Fruit fly (Drosophila melanogaster) whole organism, pupa: ENCODE measurements around the gene sa.

Experiments
- CG10348 ChIP-seq: fragments of 200-800 bp; sonication (Bioruptor generic); IDR thresholded peaks from 2 replicates; pipeline ENCODE4 v1.3.6; 2022; ENCODE audit warnings: missing biosample characterization, missing genetic modification characterization
- CG12605 ChIP-seq: fragments of 200-800 bp; sonication (Bioruptor generic); IDR thresholded peaks from 2 replicates; pipeline ENCODE4 v1.3.6; 2022; ENCODE audit warnings: missing biosample characterization, missing genetic modification characterization
- CG13204 ChIP-seq: fragments of 200-800 bp; sonication (Bioruptor generic); optimal IDR thresholded peaks from 2 replicates; lab custom pipeline; 2018; ENCODE audit warnings: missing biosample characterization, mild to moderate bottlenecking, missing genetic modification characterization, moderate library complexity
- CG14655 ChIP-seq: fragments of 200-800 bp; sonication (Bioruptor generic); optimal IDR thresholded peaks from 3 replicates; lab custom pipeline; 2017; ENCODE audit warnings: mild to moderate bottlenecking, missing biosample characterization, missing genetic modification reagents, missing genetic modification characterization
- CG15710 ChIP-seq: fragments of 200-800 bp; sonication (Bioruptor generic); optimal IDR thresholded peaks from 2 replicates; lab custom pipeline; 2018; ENCODE audit warnings: missing biosample characterization, mild to moderate bottlenecking, missing genetic modification characterization, moderate library complexity
- CG17806 ChIP-seq: fragments of 200-800 bp; sonication (Bioruptor generic); optimal IDR thresholded peaks from 2 replicates; lab custom pipeline; 2018; ENCODE audit warnings: missing biosample characterization, mild to moderate bottlenecking, missing genetic modification characterization, moderate library complexity
- CG32121 ChIP-seq: fragments of 200-800 bp; sonication (Bioruptor generic); IDR thresholded peaks from 2 replicates; pipeline ENCODE4 v1.3.6; 2022; ENCODE audit warnings: missing biosample characterization, missing genetic modification characterization
- CG34367 ChIP-seq: fragments of 200-800 bp; sonication (Bioruptor generic); optimal IDR thresholded peaks from 2 replicates; lab custom pipeline; 2018; ENCODE audit warnings: missing biosample characterization, mild to moderate bottlenecking, missing genetic modification characterization
- CG4496 ChIP-seq: fragments of 200-800 bp; sonication (Bioruptor generic); IDR thresholded peaks from 3 replicates; pipeline ENCODE4 v1.3.6; 2022; ENCODE audit warnings: missing biosample characterization, missing genetic modification characterization
- CG8159 ChIP-seq: fragments of 200-800 bp; sonication (Bioruptor generic); optimal IDR thresholded peaks from 3 replicates; lab custom pipeline; 2018; ENCODE audit warnings: missing biosample characterization, mild to moderate bottlenecking, missing genetic modification characterization, moderate library complexity
- CG8301 ChIP-seq: fragments of 200-800 bp; sonication (Bioruptor generic); optimal IDR thresholded peaks from 2 replicates; lab custom pipeline; 2018; ENCODE audit warnings: missing biosample characterization, mild to moderate bottlenecking, missing genetic modification characterization
- CG9948 ChIP-seq: fragments of 200-800 bp; sonication (Bioruptor generic); optimal IDR thresholded peaks from 2 replicates; lab custom pipeline; 2018; ENCODE audit warnings: missing biosample characterization, mild to moderate bottlenecking, missing genetic modification characterization, moderate library complexity
- D1 ChIP-seq: fragments of 200-800 bp; sonication (Bioruptor generic); optimal IDR thresholded peaks from 2 replicates; lab custom pipeline; 2018; ENCODE audit warnings: missing biosample characterization, mild to moderate bottlenecking, missing genetic modification characterization, moderate library complexity
- EcR ChIP-seq: fragments of 200-800 bp; sonication (Bioruptor generic); optimal IDR thresholded peaks from 3 replicates; lab custom pipeline; 2019; ENCODE audit warnings: missing biosample characterization, missing genetic modification characterization, mild to moderate bottlenecking, moderate library complexity, missing genetic modification reagents
- Ets98B ChIP-seq: fragments of 200-800 bp; sonication (Bioruptor generic); IDR thresholded peaks from 2 replicates; pipeline ENCODE4 v1.3.6; 2022; ENCODE audit warnings: missing biosample characterization, missing genetic modification characterization
- Pif1A ChIP-seq: fragments of 200-800 bp; sonication (Bioruptor generic); optimal IDR thresholded peaks from 3 replicates; lab custom pipeline; 2016; ENCODE audit warnings: missing biosample characterization, missing genetic modification characterization
- Pif1B ChIP-seq: fragments of 200-800 bp; sonication (Bioruptor generic); optimal IDR thresholded peaks from 3 replicates; lab custom pipeline; 2016; ENCODE audit warnings: missing biosample characterization, missing genetic modification characterization
- Snoo ChIP-seq: fragments of 200-800 bp; sonication (Bioruptor generic); optimal IDR thresholded peaks from 3 replicates; lab custom pipeline; 2017; ENCODE audit warnings: missing biosample characterization, mild to moderate bottlenecking, missing genetic modification characterization, inconsistent platforms
- fd96Ca ChIP-seq: fragments of 200-800 bp; sonication (Bioruptor generic); IDR thresholded peaks from 3 replicates; pipeline ENCODE4 v1.3.6; 2022; ENCODE audit warnings: missing biosample characterization, missing genetic modification characterization
- gl ChIP-seq: fragments of 200-800 bp; sonication (Bioruptor generic); optimal IDR thresholded peaks from 2 replicates; lab custom pipeline; 2018; ENCODE audit warnings: missing biosample characterization, mild to moderate bottlenecking, missing genetic modification characterization
- rn ChIP-seq: fragments of 200-800 bp; sonication (Bioruptor generic); IDR thresholded peaks from 2 replicates; pipeline ENCODE4 v1.3.6; 2022; ENCODE audit warnings: missing biosample characterization, missing genetic modification characterization

The sa gene

dm6 chr3L:21444719-21445118 is 38.2 kb upstream of the sa start, which contains the start of gene Alp1:
Gene Alp1, minus strand, starts transcription at chr3L:21444819.
- TF ChIP-seq CG13204 (no peak), CG17806 (tag; lab: Kevin White, UChicago) (no peak), CG8301 (tag; lab: Kevin White, UChicago) (no peak), gl (tag; lab: Kevin White, UChicago) (no peak), CG10348 (GFP tag; lab: Robert Waterston, UW) (no peak), CG12605 (GFP tag; lab: Robert Waterston, UW) (no peak), Pif1B (GFP tag; lab: Kevin White, UChicago) (no peak)

- no peak for TF ChIP-seq CG8159 (tag; lab: Kevin White, UChicago)
Measured at dm6 chr3L:21441216-21441813, 34.8 kb upstream of the sa start, which contains the start of gene CG5664. Gene CG5664, minus strand, starts transcription at chr3L:21441363.

- TF ChIP-seq EcR (GFP tag; lab: Kevin White, UChicago) (no peak), Ets98B (GFP tag; lab: Robert Waterston, UW) (no peak), CG17806 (tag; lab: Kevin White, UChicago) (no peak), CG12605 (GFP tag; lab: Robert Waterston, UW) (no peak), CG8159 (tag; lab: Kevin White, UChicago) (no peak), Pif1B (GFP tag; lab: Kevin White, UChicago) (no peak), rn (GFP tag; lab: Robert Waterston, UW) (no peak), CG9948 (tag; lab: Kevin White, UChicago) (no peak), CG13204 (no peak), gl (tag; lab: Kevin White, UChicago) (no peak), CG8301 (tag; lab: Kevin White, UChicago) (no peak), CG15710 (no peak), Pif1A (GFP tag; lab: Kevin White, UChicago) (no peak), CG14655 (GFP tag; lab: Kevin White, UChicago) (no peak), CG32121 (GFP tag; lab: Robert Waterston, UW) (no peak), Snoo (tag; lab: Kevin White, UChicago) (no peak), D1 (no peak), CG4496 (GFP tag; lab: Robert Waterston, UW) (no peak)
Measured at dm6 chr3L:21436089-21436488, 29.6 kb upstream of the sa start.

- TF ChIP-seq CG15710 (no peak), CG32121 (GFP tag; lab: Robert Waterston, UW) (peak; percentile 28; the same call in 1 of the 2 replicates)
Measured at dm6 chr3L:21433744-21434384, 27.3 kb upstream of the sa start.

- TF ChIP-seq CG15710 (peak; percentile 78), CG12605 (GFP tag; lab: Robert Waterston, UW) (no peak), CG34367 (tag; lab: Kevin White, UChicago) (peak; percentile 69), gl (tag; lab: Kevin White, UChicago) (no peak), rn (GFP tag; lab: Robert Waterston, UW) (peak; percentile 49; the same call in 1 of the 2 replicates), Snoo (tag; lab: Kevin White, UChicago) (no peak), D1 (peak; percentile 47), CG8159 (tag; lab: Kevin White, UChicago) (peak; percentile 81), Pif1B (GFP tag; lab: Kevin White, UChicago) (no peak), CG9948 (tag; lab: Kevin White, UChicago) (no peak), fd96Ca (GFP tag; lab: Robert Waterston, UW) (peak; percentile 90), Ets98B (GFP tag; lab: Robert Waterston, UW) (peak; percentile 66), CG17806 (tag; lab: Kevin White, UChicago) (peak; percentile 73), CG14655 (GFP tag; lab: Kevin White, UChicago) (no peak), EcR (GFP tag; lab: Kevin White, UChicago) (no peak), CG8301 (tag; lab: Kevin White, UChicago) (no peak), Pif1A (GFP tag; lab: Kevin White, UChicago) (no peak), CG13204 (no peak), CG10348 (GFP tag; lab: Robert Waterston, UW) (peak; percentile 72), CG4496 (GFP tag; lab: Robert Waterston, UW) (peak; percentile 82), CG32121 (GFP tag; lab: Robert Waterston, UW) (peak; percentile 73; the same call in 1 of the 2 replicates)
- TF ChIP-seq, all 21 proteins: peak for 11
Measured at dm6 chr3L:21433098-21433497, 26.6 kb upstream of the sa start, which contains the start of the genes barc and Aef1. Gene barc, minus strand, starts transcription at chr3L:21433134. Gene Aef1, plus strand, starts transcription at chr3L:21433422.

dm6 chr3L:21427490-21427889 is 21.0 kb upstream of the sa start, which contains the start of gene CG33288:
Gene CG33288, plus strand, starts transcription at chr3L:21427790.
- no peak for TF ChIP-seq CG13204
- TF ChIP-seq Ets98B (GFP tag; lab: Robert Waterston, UW): no peak
- no peak for TF ChIP-seq Pif1A (GFP tag; lab: Kevin White, UChicago)
- TF ChIP-seq CG8159 (tag; lab: Kevin White, UChicago): no peak
- TF ChIP-seq CG12605 (GFP tag; lab: Robert Waterston, UW): no peak
- no peak for TF ChIP-seq CG4496 (GFP tag; lab: Robert Waterston, UW)
- no peak for TF ChIP-seq CG9948 (tag; lab: Kevin White, UChicago)
- no peak for TF ChIP-seq gl (tag; lab: Kevin White, UChicago)
- no peak for TF ChIP-seq CG32121 (GFP tag; lab: Robert Waterston, UW)
- no peak for TF ChIP-seq CG17806 (tag; lab: Kevin White, UChicago)
- TF ChIP-seq Pif1B (GFP tag; lab: Kevin White, UChicago): no peak
- TF ChIP-seq CG14655 (GFP tag; lab: Kevin White, UChicago): no peak
- no peak for TF ChIP-seq CG8301 (tag; lab: Kevin White, UChicago)
- no peak for TF ChIP-seq CG34367 (tag; lab: Kevin White, UChicago)
- TF ChIP-seq CG15710: no peak
- TF ChIP-seq Snoo (tag; lab: Kevin White, UChicago): no peak
- TF ChIP-seq D1: no peak
